Worm (Caenorhabditis elegans) whole organism, L4/young adult: ENCODE data around the gene K08F11.1.

Experiments
- W03F9.2 ChIP-seq: fragments of 150-350 bp; optimal IDR thresholded peaks from 2 replicates; lab custom pipeline; 2014; ENCODE audit warnings: missing biosample characterization, missing genetic modification characterization
- him-1 ChIP-seq: sonication (generic microtip); optimal IDR thresholded peaks from 2 replicates; lab custom pipeline; 2016; ENCODE audit warnings: missing genotype, missing genetic modification reagents, missing genetic modification characterization, missing compliant biosample characterization

- TF ChIP-seq him-1 (tag; lab: Kevin White, UChicago) = no peak
- no peak for TF ChIP-seq W03F9.2 (tag; lab: Kevin White, UChicago)
Observed at ce11 chrIV:4742480-4742879, 17.8 kb downstream of the K08F11.1 start.
